Worm (Caenorhabditis elegans): ENCODE measurements around the gene fbxa-51.
A peak's percentile ranks its signal among the peaks of the same experiment; 100 is the strongest.

fbxa-51 gene

DNA sequence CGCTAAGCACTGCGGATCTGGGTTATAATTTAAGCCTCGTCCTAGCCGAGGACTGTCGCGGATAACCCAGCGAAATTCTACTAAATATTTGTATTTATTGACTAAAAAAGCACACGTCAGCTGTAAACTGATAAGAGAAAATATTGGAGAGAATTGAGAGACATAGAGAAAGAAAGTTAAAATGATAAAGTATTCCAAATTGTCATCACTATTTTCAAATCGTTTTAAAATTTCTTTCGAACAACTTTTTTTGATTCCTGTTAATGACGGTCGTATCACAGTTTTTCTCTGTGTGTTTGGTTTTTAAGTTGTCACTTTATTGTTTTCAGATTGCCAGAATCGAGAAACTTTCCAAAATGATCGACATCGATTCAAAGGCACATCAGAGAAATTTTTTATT lies at the start of gene fbxa-51:
Gene fbxa-51 (plus strand): TSS at position 322 of the 400 bp plus-strand sequence.
- no peak for TF ChIP-seq ces-1 (GFP tag; optimal IDR thresholded peaks at IDR 0.05)
- TF ChIP-seq isw-1 (GFP tag; IDR thresholded peaks at IDR 0.05): no peak
- TF ChIP-seq mep-1 (tag; optimal IDR thresholded peaks at IDR 0.05): no peak
- TF ChIP-seq irx-1 (tag; optimal IDR thresholded peaks at IDR 0.05): no peak
- no peak for TF ChIP-seq fos-1 (tag; optimal IDR thresholded peaks at IDR 0.05)
- no peak for TF ChIP-seq swsn-7 (tag; optimal IDR thresholded peaks at IDR 0.05)
- TF ChIP-seq egl-13 (tag; optimal IDR thresholded peaks at IDR 0.05): no peak
- TF ChIP-seq nhr-71 (tag; optimal IDR thresholded peaks at IDR 0.05): no peak
- no peak for TF ChIP-seq mef-2 (tag; optimal IDR thresholded peaks at IDR 0.05)
- no peak for TF ChIP-seq zag-1 (tag; optimal IDR thresholded peaks at IDR 0.05)
- TF ChIP-seq lin-35 (GFP tag; optimal IDR thresholded peaks at IDR 0.05): no peak

DNA sequence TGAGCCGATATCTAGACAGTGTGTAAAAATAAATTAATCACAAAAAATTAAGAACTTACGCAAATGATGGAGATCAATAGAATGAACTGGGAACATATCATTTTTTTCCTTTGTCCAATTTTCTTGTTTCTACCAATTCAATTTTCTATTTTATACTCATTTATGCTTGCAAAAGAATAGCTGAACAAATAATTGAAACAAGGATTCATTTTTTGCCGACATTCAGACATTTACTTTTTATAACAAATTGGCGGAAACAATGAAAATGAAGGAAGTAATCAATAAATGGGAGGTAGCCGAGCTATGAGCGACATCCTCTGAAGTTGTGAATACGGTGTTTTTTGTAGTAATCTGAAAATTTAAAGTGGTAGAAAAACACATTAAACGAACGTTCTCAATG lies 45.2 kb upstream of the fbxa-51 start, which contains the start of gene idpp-13:
Gene idpp-13 (minus strand): TSS at position 101 of the 400 bp plus-strand sequence.
- TF ChIP-seq unc-86 (tag; optimal IDR thresholded peaks at IDR 0.05) (no peak), efl-1 (optimal IDR thresholded peaks at IDR 0.05) (no peak), efl-1 (GFP tag; optimal IDR thresholded peaks at IDR 0.05 in 1 of 2) (peak in 1 of 2 experiments; percentile 72), ceh-82 (tag; optimal IDR thresholded peaks at IDR 0.05) (no peak)

DNA sequence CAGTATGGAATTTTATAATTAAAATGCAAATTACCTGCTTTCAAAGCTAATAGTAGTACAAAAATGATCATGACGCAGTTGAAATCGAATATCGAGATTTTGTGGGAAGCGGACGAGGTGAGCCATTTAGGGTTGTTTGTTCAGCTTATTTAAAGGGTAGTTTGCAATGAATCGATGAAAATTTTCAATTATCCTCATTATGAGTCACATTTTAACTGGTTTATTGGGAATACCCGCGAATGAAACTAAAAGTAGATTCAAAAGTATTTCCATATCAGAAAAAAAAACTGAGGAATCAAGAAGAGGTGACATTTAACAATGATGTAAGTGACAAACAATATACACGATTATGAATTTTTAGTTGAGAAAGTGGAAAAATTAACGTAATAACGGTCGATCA lies 42.7 kb upstream of the fbxa-51 start, which contains the start of gene F23H11.7:
Gene F23H11.7 (minus strand): TSS at position 101 of the 400 bp plus-strand sequence.
- TF ChIP-seq lin-39 (tag; optimal IDR thresholded peaks at IDR 0.05): no peak
- no peak for TF ChIP-seq F16B12.6 (tag; optimal IDR thresholded peaks at IDR 0.05)
- TF ChIP-seq zag-1 (tag; optimal IDR thresholded peaks at IDR 0.05): no peak
- no peak for TF ChIP-seq unc-86 (tag; optimal IDR thresholded peaks at IDR 0.05)
- TF ChIP-seq pag-3 (tag; optimal IDR thresholded peaks at IDR 0.05; ENCODE audit: borderline replicate concordance, insufficient read depth): no peak
- TF ChIP-seq egl-13 (tag; optimal IDR thresholded peaks at IDR 0.05): no peak
- no peak for TF ChIP-seq ama-1 (optimal IDR thresholded peaks at IDR 0.05)
- no peak for TF ChIP-seq ceh-90 (tag; optimal IDR thresholded peaks at IDR 0.05)
- no peak for TF ChIP-seq sup-37 (GFP tag; optimal IDR thresholded peaks at IDR 0.05)
- no peak for TF ChIP-seq elt-3 (tag; optimal IDR thresholded peaks at IDR 0.05)
- TF ChIP-seq dpl-1 (GFP tag; optimal IDR thresholded peaks at IDR 0.05): no peak
- TF ChIP-seq egl-27 (tag; optimal IDR thresholded peaks at IDR 0.05): no peak
- TF ChIP-seq tbx-2 (tag; optimal IDR thresholded peaks at IDR 0.05): no peak
- TF ChIP-seq alr-1 (tag; optimal IDR thresholded peaks at IDR 0.05; ENCODE audit: borderline replicate concordance): no peak

DNA sequence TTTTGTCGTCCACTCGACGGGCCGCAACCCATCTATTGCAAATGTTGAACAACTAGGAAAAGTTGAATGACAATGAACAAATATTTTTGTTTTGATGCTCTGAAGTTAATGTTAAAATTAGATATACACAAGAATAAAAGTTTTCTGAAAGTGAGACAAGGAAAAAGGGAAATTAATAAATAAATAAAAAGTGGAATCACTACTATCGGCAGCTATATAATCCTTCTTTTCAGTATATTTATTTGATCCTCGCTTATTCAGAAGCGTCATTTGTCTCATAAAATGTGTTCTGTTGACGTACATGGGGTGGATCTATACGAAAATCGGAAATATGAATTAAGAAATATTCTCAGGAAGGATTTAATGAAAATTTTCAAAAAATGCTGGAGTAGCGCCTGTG lies 35.9 kb upstream of the fbxa-51 start, which contains the start of gene pef-1:
Gene pef-1 (minus strand): TSS at position 101 of the 400 bp plus-strand sequence.
- TF ChIP-seq unc-130 (tag; optimal IDR thresholded peaks at IDR 0.05): no peak
- no peak for TF ChIP-seq nhr-237 (tag; optimal IDR thresholded peaks at IDR 0.05)
- peak; percentile 49 for TF ChIP-seq dsc-1 (tag; optimal IDR thresholded peaks at IDR 0.05)
- TF ChIP-seq pqm-1 (tag; optimal IDR thresholded peaks at IDR 0.05): no peak
- no peak for TF ChIP-seq nhr-77 (tag; optimal IDR thresholded peaks at IDR 0.05)
- TF ChIP-seq unc-98 (GFP tag; IDR thresholded peaks at IDR 0.05): no peak
- no peak for TF ChIP-seq lin-39 (tag; optimal IDR thresholded peaks at IDR 0.05)
- TF ChIP-seq lsy-2 (tag; optimal IDR thresholded peaks at IDR 0.05): no peak

DNA sequence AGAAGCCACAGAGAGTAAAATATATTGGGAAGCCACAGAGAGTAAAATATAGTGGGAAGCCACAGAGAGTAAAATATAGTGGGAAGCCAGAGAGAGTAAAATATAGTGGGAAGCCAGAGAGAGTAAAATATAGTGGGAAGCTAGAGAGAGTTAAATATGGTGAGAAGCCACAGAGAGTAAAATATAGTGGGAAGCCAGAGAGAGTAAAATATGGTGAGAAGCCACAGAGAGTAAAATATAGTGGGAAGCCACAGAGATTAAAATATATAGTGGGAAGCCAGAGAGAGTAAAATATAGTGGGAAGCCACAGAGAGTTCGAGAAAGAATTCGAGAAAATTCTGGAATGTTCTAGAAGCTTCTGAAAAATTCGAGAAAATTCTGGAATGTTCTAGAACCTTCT lies 30.7 kb upstream of the fbxa-51 start:
- TF ChIP-seq sox-4 (tag; optimal IDR thresholded peaks at IDR 0.05) (peak; percentile 71), C04F5.9 (tag; optimal IDR thresholded peaks at IDR 0.05) (peak; percentile 10), nhr-90 (tag; optimal IDR thresholded peaks at IDR 0.05; ENCODE audit: poor library complexity) (peak; percentile 14), lir-3 (tag; optimal IDR thresholded peaks at IDR 0.05; ENCODE audit: poor library complexity) (peak; percentile 45), ztf-11 (tag; optimal IDR thresholded peaks at IDR 0.05) (peak in 1 of 2 experiments; percentile 34), Y116A8C.19 (tag; optimal IDR thresholded peaks at IDR 0.05; ENCODE audit: borderline replicate concordance) (peak; percentile 40), rnt-1 (tag; optimal IDR thresholded peaks at IDR 0.05) (peak; percentile 3), irx-1 (tag; optimal IDR thresholded peaks at IDR 0.05) (peak; percentile 14), ceh-8 (GFP tag; optimal IDR thresholded peaks at IDR 0.05) (peak; percentile 83)
